Worm (Caenorhabditis elegans): ENCODE results near the gene T12B3.2.
A peak's percentile ranks its signal among the peaks of the same experiment; 100 is the strongest.
"Not testable (repeated sequence)": the region's sequence is repeated elsewhere in the genome, so short reads cannot be mapped to it uniquely, and the experiment has no call there.

The T12B3.2 gene

ce11 chrIV:7346751-7347150 lies 29.9 kb upstream of the T12B3.2 start, which contains the start of gene daf-42:
daf-42 (minus strand) TSS chrIV:7346851.
- TF ChIP-seq B0310.2 (tag; optimal IDR thresholded peaks at IDR 0.05) (no peak), sea-1 (GFP tag; conservative IDR thresholded peaks at IDR 0.05) (no peak), hmbx-1 (tag; optimal IDR thresholded peaks at IDR 0.05) (no peak), pes-1 (GFP tag; IDR thresholded peaks at IDR 0.05) (no peak), F13C5.2 (tag; optimal IDR thresholded peaks at IDR 0.05) (no peak), tbx-11 (GFP tag; IDR thresholded peaks at IDR 0.05) (no peak), tbx-37 (GFP tag; conservative IDR thresholded peaks at IDR 0.05) (no peak), tra-4 (tag; optimal IDR thresholded peaks at IDR 0.05) (no peak), ceh-13 (GFP tag; optimal IDR thresholded peaks at IDR 0.05) (no peak), ceh-36 (tag; optimal IDR thresholded peaks at IDR 0.05) (no peak), ets-7 (tag; optimal IDR thresholded peaks at IDR 0.05) (no peak), hmg-4 (GFP tag; optimal IDR thresholded peaks at IDR 0.05) (no peak), ama-1 (optimal IDR thresholded peaks at IDR 0.05) (no peak), aly-1 (tag; optimal IDR thresholded peaks at IDR 0.05) (no peak), scrt-1 (GFP tag; IDR thresholded peaks at IDR 0.05) (no peak), flt-1 (GFP tag; IDR thresholded peaks at IDR 0.05) (no peak)

ce11 chrIV:7365011-7365410 lies 11.6 kb upstream of the T12B3.2 start, which contains the start of gene Y40C5A.4:
Y40C5A.4 (minus strand) TSS chrIV:7365111.
- TF ChIP-seq ama-1 (optimal IDR thresholded peaks at IDR 0.05); tbx-11 (GFP tag; IDR thresholded peaks at IDR 0.05); F13C5.2 (tag; optimal IDR thresholded peaks at IDR 0.05): not testable (repeated sequence)

ce11 chrIV:7374847-7375246 lies 1.8 kb upstream of the T12B3.2 start, which contains the start of gene T12B3.3:
T12B3.3 (plus strand) TSS chrIV:7375147.
- not testable (repeated sequence) for TF ChIP-seq sea-1 (GFP tag; conservative IDR thresholded peaks at IDR 0.05); hmbx-1 (tag; optimal IDR thresholded peaks at IDR 0.05); B0310.2 (tag; optimal IDR thresholded peaks at IDR 0.05)

- TF ChIP-seq hnd-1 (tag; optimal IDR thresholded peaks at IDR 0.05) (no peak), pes-1 (GFP tag; IDR thresholded peaks at IDR 0.05) (no peak), ceh-36 (tag; optimal IDR thresholded peaks at IDR 0.05) (no peak), ama-1 (optimal IDR thresholded peaks at IDR 0.05) (no peak), scrt-1 (GFP tag; IDR thresholded peaks at IDR 0.05) (no peak), ceh-13 (GFP tag; optimal IDR thresholded peaks at IDR 0.05) (no peak), tra-4 (tag; optimal IDR thresholded peaks at IDR 0.05) (no peak), B0310.2 (tag; optimal IDR thresholded peaks at IDR 0.05) (no peak)
These were observed 5.1 kb downstream of the T12B3.2 start, which contains the start of gene ptp-8 for ce11 chrIV:7381754-7382153. ptp-8 (plus strand) TSS chrIV:7382054.

- TF ChIP-seq sea-1 (GFP tag; conservative IDR thresholded peaks at IDR 0.05) = no peak
- TF ChIP-seq F13C5.2 (tag; optimal IDR thresholded peaks at IDR 0.05) = peak; percentile 46
- no peak for TF ChIP-seq flt-1 (GFP tag; IDR thresholded peaks at IDR 0.05)
- no peak for TF ChIP-seq tbx-11 (GFP tag; IDR thresholded peaks at IDR 0.05)
- no peak for TF ChIP-seq ceh-13 (GFP tag; optimal IDR thresholded peaks at IDR 0.05)
- TF ChIP-seq aly-1 (tag; optimal IDR thresholded peaks at IDR 0.05) = no peak
These were observed 10.4 kb downstream of the T12B3.2 start for ce11 chrIV:7386835-7387551.

ce11 chrIV:7388843-7389242 lies 12.2 kb downstream of the T12B3.2 start, which contains the start of gene mob-3:
mob-3 (minus strand) TSS chrIV:7388943.
- no peak for TF ChIP-seq tra-4 (tag; optimal IDR thresholded peaks at IDR 0.05)
- no peak for TF ChIP-seq ama-1 (optimal IDR thresholded peaks at IDR 0.05)
- TF ChIP-seq ets-7 (tag; optimal IDR thresholded peaks at IDR 0.05) = no peak
- TF ChIP-seq flt-1 (GFP tag; IDR thresholded peaks at IDR 0.05) = no peak
- no peak for TF ChIP-seq hmg-4 (GFP tag; optimal IDR thresholded peaks at IDR 0.05)

- no peak for TF ChIP-seq ets-7 (tag; optimal IDR thresholded peaks at IDR 0.05)
These were observed 13.1 kb downstream of the T12B3.2 start for ce11 chrIV:7389719-7390118.

ce11 chrIV:7390126-7390766 lies 13.6 kb downstream of the T12B3.2 start:
- TF ChIP-seq aly-1 (tag; optimal IDR thresholded peaks at IDR 0.05) (no peak), F13C5.2 (tag; optimal IDR thresholded peaks at IDR 0.05) (no peak), pes-1 (GFP tag; IDR thresholded peaks at IDR 0.05) (no peak), B0310.2 (tag; optimal IDR thresholded peaks at IDR 0.05) (no peak), scrt-1 (GFP tag; IDR thresholded peaks at IDR 0.05) (no peak), ama-1 (optimal IDR thresholded peaks at IDR 0.05) (no peak), ceh-36 (tag; optimal IDR thresholded peaks at IDR 0.05) (no peak), hmbx-1 (tag; optimal IDR thresholded peaks at IDR 0.05) (no peak), tbx-11 (GFP tag; IDR thresholded peaks at IDR 0.05) (no peak), sea-1 (GFP tag; conservative IDR thresholded peaks at IDR 0.05) (no peak), hmg-4 (GFP tag; optimal IDR thresholded peaks at IDR 0.05) (no peak), tbx-37 (GFP tag; conservative IDR thresholded peaks at IDR 0.05) (no peak), ceh-13 (GFP tag; optimal IDR thresholded peaks at IDR 0.05) (no peak), flt-1 (GFP tag; IDR thresholded peaks at IDR 0.05) (no peak), hnd-1 (tag; optimal IDR thresholded peaks at IDR 0.05) (no peak), ets-7 (tag; optimal IDR thresholded peaks at IDR 0.05) (no peak)

Data from whole organism, early embryonic.